Fruit fly (Drosophila melanogaster): ENCODE data around the gene Cdk2.

Cdk2 gene

DNA sequence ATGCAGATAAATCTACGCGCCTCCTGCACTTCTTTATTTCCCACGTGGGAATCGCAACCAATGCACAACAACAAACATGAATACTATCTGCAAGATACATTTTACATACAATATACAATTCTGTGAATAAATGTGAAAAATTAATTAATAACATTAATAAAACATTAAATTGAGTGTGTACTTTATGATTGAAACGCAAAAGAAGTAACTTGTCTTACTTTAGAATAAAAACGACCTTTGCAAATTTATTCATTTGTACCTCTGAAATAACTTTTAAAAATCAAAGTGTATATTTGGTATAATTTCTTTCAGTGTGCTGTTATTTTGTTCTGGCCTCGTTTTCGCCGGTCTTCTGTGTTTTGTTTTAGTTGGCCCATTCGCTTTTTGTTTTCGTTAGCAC, 28.6 kb downstream of the Cdk2 start:
- peak; percentile 26 for TF ChIP-seq CG34367 (tag; optimal IDR thresholded peaks at IDR 0.05)
- TF ChIP-seq CG14655 (GFP tag; optimal IDR thresholded peaks at IDR 0.05), result peak; percentile 71
- TF ChIP-seq rn (GFP tag; IDR thresholded peaks at IDR 0.05), result no peak
- peak; percentile 61 for TF ChIP-seq gl (tag; optimal IDR thresholded peaks at IDR 0.05)
- peak; percentile 54 for TF ChIP-seq CG15710 (tag; optimal IDR thresholded peaks at IDR 0.05)
- TF ChIP-seq Snoo (tag; optimal IDR thresholded peaks at IDR 0.05), result peak; percentile 62
- TF ChIP-seq CG9948 (tag; optimal IDR thresholded peaks at IDR 0.05), result peak; percentile 55
- TF ChIP-seq Pif1A (GFP tag; optimal IDR thresholded peaks at IDR 0.05), result peak; percentile 71
- peak; percentile 43 for TF ChIP-seq CG17806 (tag; optimal IDR thresholded peaks at IDR 0.05)
- TF ChIP-seq fd96Ca (GFP tag; IDR thresholded peaks at IDR 0.05), result no peak
- TF ChIP-seq CG32121 (GFP tag; IDR thresholded peaks at IDR 0.05), result peak; percentile 81
- peak; percentile 77 for TF ChIP-seq CG8301 (tag; optimal IDR thresholded peaks at IDR 0.05)
- no peak for TF ChIP-seq CG13204 (GFP tag; optimal IDR thresholded peaks at IDR 0.05)
- peak; percentile 64 for TF ChIP-seq Pif1B (GFP tag; optimal IDR thresholded peaks at IDR 0.05)
- TF ChIP-seq Ets98B (GFP tag; IDR thresholded peaks at IDR 0.05), result peak; percentile 51
- TF ChIP-seq EcR (GFP tag; optimal IDR thresholded peaks at IDR 0.05), result no peak
- peak; percentile 67; the same call in 1 of the 3 replicates for TF ChIP-seq CG4496 (GFP tag; IDR thresholded peaks at IDR 0.05)
- peak; percentile 70 for TF ChIP-seq D1 (tag; optimal IDR thresholded peaks at IDR 0.05)
- no peak for TF ChIP-seq CG10348 (GFP tag; IDR thresholded peaks at IDR 0.05)
- TF ChIP-seq CG12605 (GFP tag; IDR thresholded peaks at IDR 0.05), result 0 out of 2 replicates have a peak, but pooled peaks have one; percentile 49
- TF ChIP-seq CG8159 (tag; optimal IDR thresholded peaks at IDR 0.05), result peak; percentile 78

DNA sequence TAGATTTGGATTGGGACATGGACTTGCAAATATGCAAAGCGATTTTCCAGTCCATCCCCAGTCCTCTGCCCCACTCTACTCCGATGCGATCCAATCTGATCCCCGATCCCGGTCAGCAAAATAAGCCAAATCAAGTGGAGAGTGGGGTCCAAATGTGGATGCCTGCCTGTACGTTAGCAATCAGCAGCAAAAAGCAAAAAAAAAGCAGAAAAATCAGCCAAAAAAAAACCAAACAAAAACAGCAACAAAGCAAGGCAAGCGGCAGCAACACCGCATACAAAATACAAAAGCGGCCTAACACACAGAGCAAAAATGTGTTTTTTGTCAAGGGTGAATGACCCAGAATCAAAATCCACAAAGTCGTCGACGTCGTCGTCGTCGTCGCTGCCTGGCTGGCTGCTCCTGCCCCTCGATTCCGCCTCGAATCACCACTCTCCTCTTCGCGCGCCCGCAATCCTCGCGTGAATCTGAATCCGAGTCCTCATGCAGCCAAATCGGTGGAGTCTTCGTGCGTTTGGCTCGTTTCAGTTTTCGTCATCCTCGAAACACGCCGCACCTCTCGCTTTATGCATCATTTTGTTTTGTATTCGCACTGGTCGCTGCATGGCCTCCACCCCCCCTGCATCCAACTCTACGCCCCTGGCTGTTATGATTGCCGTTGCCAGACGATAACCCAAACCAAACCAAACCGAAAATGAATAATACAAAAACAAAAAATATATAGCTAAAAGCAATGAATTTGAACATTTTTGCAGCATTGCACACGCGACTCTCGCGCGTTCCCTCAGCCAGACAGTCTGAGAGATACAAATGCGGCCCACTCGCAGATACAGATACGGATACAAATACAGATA, 30.1 kb downstream of the Cdk2 start:
- TF ChIP-seq CG4496 (GFP tag; IDR thresholded peaks at IDR 0.05), result peak; percentile 16; the same call in 1 of the 3 replicates
- TF ChIP-seq CG17806 (tag; optimal IDR thresholded peaks at IDR 0.05), result no peak
- TF ChIP-seq CG34367 (tag; optimal IDR thresholded peaks at IDR 0.05), result no peak
- TF ChIP-seq EcR (GFP tag; optimal IDR thresholded peaks at IDR 0.05), result peak; percentile 30
- TF ChIP-seq Ets98B (GFP tag; IDR thresholded peaks at IDR 0.05), result peak; percentile 46
- no peak for TF ChIP-seq Pif1A (GFP tag; optimal IDR thresholded peaks at IDR 0.05)
- peak; percentile 76 for TF ChIP-seq CG12605 (GFP tag; IDR thresholded peaks at IDR 0.05)
- no peak for TF ChIP-seq CG15710 (tag; optimal IDR thresholded peaks at IDR 0.05)
- no peak for TF ChIP-seq CG13204 (GFP tag; optimal IDR thresholded peaks at IDR 0.05)
- TF ChIP-seq D1 (tag; optimal IDR thresholded peaks at IDR 0.05), result no peak
- peak; percentile 61; the same call in 1 of the 2 replicates for TF ChIP-seq CG32121 (GFP tag; IDR thresholded peaks at IDR 0.05)
- TF ChIP-seq Pif1B (GFP tag; optimal IDR thresholded peaks at IDR 0.05), result no peak
- peak; percentile 32; the same call in 2 of the 3 replicates for TF ChIP-seq fd96Ca (GFP tag; IDR thresholded peaks at IDR 0.05)
- peak; percentile 47 for TF ChIP-seq Snoo (tag; optimal IDR thresholded peaks at IDR 0.05)
- no peak for TF ChIP-seq CG8159 (tag; optimal IDR thresholded peaks at IDR 0.05)
- TF ChIP-seq CG9948 (tag; optimal IDR thresholded peaks at IDR 0.05), result no peak
- TF ChIP-seq gl (tag; optimal IDR thresholded peaks at IDR 0.05), result no peak
- TF ChIP-seq CG8301 (tag; optimal IDR thresholded peaks at IDR 0.05), result no peak
- peak; percentile 37 for TF ChIP-seq CG14655 (GFP tag; optimal IDR thresholded peaks at IDR 0.05)
- TF ChIP-seq CG10348 (GFP tag; IDR thresholded peaks at IDR 0.05), result 0 out of 2 replicates have a peak, but pooled peaks have one; percentile 33
- no peak for TF ChIP-seq rn (GFP tag; IDR thresholded peaks at IDR 0.05)

DNA sequence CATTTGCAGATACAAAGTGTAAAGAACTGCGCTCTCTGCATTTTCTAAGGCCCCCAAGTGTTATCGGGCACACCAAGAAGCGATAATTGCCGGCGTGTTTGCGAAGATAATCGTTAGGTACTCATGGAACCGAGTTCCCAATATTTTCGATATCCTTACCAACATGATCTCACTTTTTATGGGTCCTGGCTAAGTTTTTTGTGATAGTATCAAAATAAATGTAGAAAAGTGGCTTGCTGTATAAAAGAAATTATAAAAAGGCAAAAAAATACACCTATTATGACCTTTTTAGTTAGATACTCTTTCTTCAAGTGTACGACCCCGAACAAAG, 30.7 kb downstream of the Cdk2 start:
- TF ChIP-seq CG12605 (GFP tag; IDR thresholded peaks at IDR 0.05) (no peak), CG9948 (tag; optimal IDR thresholded peaks at IDR 0.05) (no peak), CG34367 (tag; optimal IDR thresholded peaks at IDR 0.05) (no peak), Snoo (tag; optimal IDR thresholded peaks at IDR 0.05) (no peak), D1 (tag; optimal IDR thresholded peaks at IDR 0.05) (no peak), Pif1B (GFP tag; optimal IDR thresholded peaks at IDR 0.05) (no peak), CG15710 (tag; optimal IDR thresholded peaks at IDR 0.05) (no peak), CG17806 (tag; optimal IDR thresholded peaks at IDR 0.05) (no peak), Pif1A (GFP tag; optimal IDR thresholded peaks at IDR 0.05) (no peak), gl (tag; optimal IDR thresholded peaks at IDR 0.05) (no peak), Ets98B (GFP tag; IDR thresholded peaks at IDR 0.05) (no peak), rn (GFP tag; IDR thresholded peaks at IDR 0.05) (no peak), CG4496 (GFP tag; IDR thresholded peaks at IDR 0.05) (no peak), CG10348 (GFP tag; IDR thresholded peaks at IDR 0.05) (no peak), CG13204 (GFP tag; optimal IDR thresholded peaks at IDR 0.05) (no peak), CG14655 (GFP tag; optimal IDR thresholded peaks at IDR 0.05) (no peak)

DNA sequence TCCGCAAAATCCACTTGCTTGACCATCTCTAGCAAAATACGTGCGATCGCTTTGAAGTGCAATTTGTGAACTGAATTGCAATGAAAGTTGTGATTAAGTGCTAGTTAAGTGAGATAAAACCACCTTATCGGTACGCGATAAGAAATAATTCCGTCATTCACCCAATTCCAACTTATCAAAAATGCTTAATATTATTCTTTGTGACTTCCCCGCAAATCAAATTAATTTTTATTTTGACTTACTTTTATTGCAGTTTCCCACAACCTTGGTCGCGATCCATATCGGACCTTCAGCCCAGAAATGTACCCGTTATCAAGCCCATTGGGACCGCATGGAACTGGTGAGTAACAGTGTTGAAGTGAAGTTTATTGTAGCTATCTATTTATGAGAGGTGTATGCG, 37.1 kb downstream of the Cdk2 start, which contains the start of gene Takl1:
Gene Takl1, minus strand, starts transcription at position 59 of the 400 bp plus-strand sequence.
- no peak for TF ChIP-seq Ets98B (GFP tag; IDR thresholded peaks at IDR 0.05)
- TF ChIP-seq Snoo (tag; optimal IDR thresholded peaks at IDR 0.05), result no peak
- no peak for TF ChIP-seq rn (GFP tag; IDR thresholded peaks at IDR 0.05)
- TF ChIP-seq Pif1A (GFP tag; optimal IDR thresholded peaks at IDR 0.05), result no peak
- TF ChIP-seq CG9948 (tag; optimal IDR thresholded peaks at IDR 0.05), result no peak
- TF ChIP-seq Pif1B (GFP tag; optimal IDR thresholded peaks at IDR 0.05), result no peak
- no peak for TF ChIP-seq CG34367 (tag; optimal IDR thresholded peaks at IDR 0.05)
- no peak for TF ChIP-seq CG15710 (tag; optimal IDR thresholded peaks at IDR 0.05)
- TF ChIP-seq CG32121 (GFP tag; IDR thresholded peaks at IDR 0.05), result no peak
- TF ChIP-seq CG10348 (GFP tag; IDR thresholded peaks at IDR 0.05), result no peak
- no peak for TF ChIP-seq CG8301 (tag; optimal IDR thresholded peaks at IDR 0.05)
- TF ChIP-seq fd96Ca (GFP tag; IDR thresholded peaks at IDR 0.05), result no peak
- TF ChIP-seq CG8159 (tag; optimal IDR thresholded peaks at IDR 0.05), result no peak
- TF ChIP-seq CG13204 (GFP tag; optimal IDR thresholded peaks at IDR 0.05), result no peak
- no peak for TF ChIP-seq CG4496 (GFP tag; IDR thresholded peaks at IDR 0.05)

DNA sequence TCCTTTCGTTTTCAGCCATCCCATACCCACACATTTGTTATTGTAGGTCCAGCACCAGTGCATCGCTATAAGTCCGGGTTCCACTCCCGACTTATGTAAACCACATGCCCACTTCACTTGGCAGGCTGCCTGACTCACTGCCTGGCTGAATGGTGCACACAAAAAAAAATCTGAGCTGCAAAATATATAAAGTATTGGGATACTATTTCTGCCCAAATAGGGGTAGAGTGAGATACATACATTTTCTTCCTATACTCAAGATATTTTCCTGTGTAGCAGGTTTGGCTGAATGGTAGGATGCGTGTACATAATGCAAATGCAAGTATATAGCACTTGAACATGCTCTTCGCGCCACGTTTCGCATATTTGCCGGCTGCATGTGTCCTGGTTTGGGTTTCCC, 37.8 kb downstream of the Cdk2 start:
- TF ChIP-seq Snoo (tag; optimal IDR thresholded peaks at IDR 0.05) (no peak), CG8301 (tag; optimal IDR thresholded peaks at IDR 0.05) (peak; percentile 20), CG32121 (GFP tag; IDR thresholded peaks at IDR 0.05) (no peak), fd96Ca (GFP tag; IDR thresholded peaks at IDR 0.05) (peak; percentile 60; the same call in 1 of the 3 replicates), CG10348 (GFP tag; IDR thresholded peaks at IDR 0.05) (no peak), CG4496 (GFP tag; IDR thresholded peaks at IDR 0.05) (no peak; the same call in 2 of the 3 replicates), Ets98B (GFP tag; IDR thresholded peaks at IDR 0.05) (no peak), CG14655 (GFP tag; optimal IDR thresholded peaks at IDR 0.05) (peak; percentile 50), CG8159 (tag; optimal IDR thresholded peaks at IDR 0.05) (peak; percentile 54), EcR (GFP tag; optimal IDR thresholded peaks at IDR 0.05) (peak; percentile 34), rn (GFP tag; IDR thresholded peaks at IDR 0.05) (no peak), gl (tag; optimal IDR thresholded peaks at IDR 0.05) (peak; percentile 15), CG13204 (GFP tag; optimal IDR thresholded peaks at IDR 0.05) (peak; percentile 35), CG12605 (GFP tag; IDR thresholded peaks at IDR 0.05) (0 out of 2 replicates have a peak, but pooled peaks have one; percentile 16), CG34367 (tag; optimal IDR thresholded peaks at IDR 0.05) (no peak), CG17806 (tag; optimal IDR thresholded peaks at IDR 0.05) (peak; percentile 42), CG15710 (tag; optimal IDR thresholded peaks at IDR 0.05) (peak; percentile 46), D1 (tag; optimal IDR thresholded peaks at IDR 0.05) (no peak), Pif1B (GFP tag; optimal IDR thresholded peaks at IDR 0.05) (no peak), Pif1A (GFP tag; optimal IDR thresholded peaks at IDR 0.05) (peak; percentile 64), CG9948 (tag; optimal IDR thresholded peaks at IDR 0.05) (peak; percentile 42)

Measured in whole organism, pupa.